Fruit fly (Drosophila melanogaster) whole organism, embryonic: ENCODE results near the gene Tmtc4.

Experiments used
- CG10462 ChIP-seq: fragments of 200-800 bp; sonication (Bioruptor generic); optimal IDR thresholded peaks from 2 replicates; lab custom pipeline; 2016; ENCODE audit warnings: missing biosample characterization, missing genetic modification characterization
- CG11085 ChIP-seq: fragments of 200-800 bp; sonication (Bioruptor generic); IDR thresholded peaks from 2 replicates; pipeline ENCODE4 v1.3.6; 2022; ENCODE audit warnings: missing biosample characterization, missing genetic modification characterization
- CG13624 ChIP-seq: fragments of 200-800 bp; sonication (Bioruptor generic); optimal IDR thresholded peaks from 2 replicates; lab custom pipeline; 2016; ENCODE audit warnings: missing biosample characterization, missing genetic modification characterization
- CG14710 ChIP-seq: fragments of 200-800 bp; sonication (Bioruptor generic); optimal IDR thresholded peaks from 3 replicates; lab custom pipeline; 2019; ENCODE audit warnings: missing biosample characterization, mild to moderate bottlenecking, missing genetic modification characterization, moderate library complexity
- CG15514 ChIP-seq: fragments of 200-800 bp; sonication (Bioruptor generic); optimal IDR thresholded peaks from 3 replicates; lab custom pipeline; 2017; ENCODE audit warnings: missing biosample characterization, missing genetic modification characterization, mild to moderate bottlenecking, moderate library complexity, missing genetic modification reagents
- CG17568 ChIP-seq: fragments of 200-800 bp; sonication (Bioruptor generic); optimal IDR thresholded peaks from 2 replicates; lab custom pipeline; 2018; ENCODE audit warnings: missing biosample characterization, mild to moderate bottlenecking, missing genetic modification characterization, moderate library complexity
- CG1792 ChIP-seq: fragments of 200-800 bp; sonication (Bioruptor generic); optimal IDR thresholded peaks from 2 replicates; lab custom pipeline; 2016; ENCODE audit warnings: missing biosample characterization, missing genetic modification characterization
- CG18599 ChIP-seq: fragments of 200-800 bp; sonication (Bioruptor generic); optimal IDR thresholded peaks from 3 replicates; lab custom pipeline; 2017; ENCODE audit warnings: missing biosample characterization, missing genetic modification characterization, mild to moderate bottlenecking, moderate library complexity, missing genetic modification reagents
- CG18619 ChIP-seq: fragments of 200-800 bp; sonication (Bioruptor generic); optimal IDR thresholded peaks from 3 replicates; lab custom pipeline; 2017; ENCODE audit warnings: missing biosample characterization, mild to moderate bottlenecking, missing genetic modification characterization
- CG2199 ChIP-seq: fragments of 200-800 bp; sonication (Bioruptor generic); IDR thresholded peaks from 3 replicates; pipeline ENCODE4 v1.3.6; 2022; ENCODE audit warnings: missing biosample characterization, missing genetic modification characterization
- CG30020 ChIP-seq: fragments of 200-800 bp; optimal IDR thresholded peaks from 2 replicates; lab custom pipeline; 2019; ENCODE audit warnings: missing biosample characterization, mild to moderate bottlenecking, missing genetic modification characterization, moderate library complexity
- CG3281 ChIP-seq: fragments of 200-800 bp; sonication (Bioruptor generic); optimal IDR thresholded peaks from 3 replicates; lab custom pipeline; 2017; ENCODE audit warnings: missing biosample characterization, mild to moderate bottlenecking, missing genetic modification characterization
- CG34422 ChIP-seq: fragments of 200-800 bp; sonication (Bioruptor generic); IDR thresholded peaks from 3 replicates; pipeline ENCODE4 v1.3.6; 2022; ENCODE audit warnings: missing biosample characterization, missing genetic modification characterization
- CG4404 ChIP-seq: fragments of 200-800 bp; sonication (Bioruptor generic); IDR thresholded peaks from 2 replicates; pipeline ENCODE4 v1.3.6; 2022; ENCODE audit warnings: missing biosample characterization, missing genetic modification characterization
- CG4820 ChIP-seq: fragments of 200-800 bp; sonication (Bioruptor generic); optimal IDR thresholded peaks from 3 replicates; lab custom pipeline; 2016; ENCODE audit warnings: missing biosample characterization, missing genetic modification characterization
- CG4854 ChIP-seq: fragments of 200-800 bp; sonication (Bioruptor generic); optimal IDR thresholded peaks from 2 replicates; lab custom pipeline; 2016; ENCODE audit warnings: missing biosample characterization, missing genetic modification characterization, inconsistent platforms
- CG7271 ChIP-seq: fragments of 200-800 bp; sonication (Bioruptor generic); optimal IDR thresholded peaks from 2 replicates; lab custom pipeline; 2018; ENCODE audit warnings: missing biosample characterization, mild to moderate bottlenecking, missing genetic modification characterization, moderate library complexity
- CG7556 ChIP-seq: fragments of 200-800 bp; sonication (Bioruptor generic); optimal IDR thresholded peaks from 2 replicates; lab custom pipeline; 2017; ENCODE audit warnings: missing biosample characterization, mild to moderate bottlenecking, missing genetic modification characterization
- CG9609 ChIP-seq: fragments of 200-800 bp; sonication (Bioruptor generic); optimal IDR thresholded peaks from 3 replicates; lab custom pipeline; 2016; ENCODE audit warnings: missing biosample characterization, missing genetic modification characterization
- CG9727 ChIP-seq: fragments of 200-800 bp; sonication (Bioruptor generic); optimal IDR thresholded peaks from 3 replicates; lab custom pipeline; 2017; ENCODE audit warnings: missing biosample characterization, mild to moderate bottlenecking, missing genetic modification characterization
- CoRest ChIP-seq: fragments of 200-800 bp; sonication (Bioruptor generic); optimal IDR thresholded peaks from 3 replicates; lab custom pipeline; 2018; ENCODE audit warnings: missing biosample characterization, mild to moderate bottlenecking, missing genetic modification characterization, moderate library complexity
- Dek ChIP-seq: fragments of 200-800 bp; sonication (Bioruptor generic); optimal IDR thresholded peaks from 3 replicates; lab custom pipeline; 2019; ENCODE audit warnings: missing biosample characterization, mild to moderate bottlenecking, missing genetic modification characterization, moderate library complexity
- Fer2 ChIP-seq: fragments of 200-800 bp; sonication (Bioruptor generic); optimal IDR thresholded peaks from 2 replicates; lab custom pipeline; 2018; ENCODE audit warnings: missing biosample characterization, mild to moderate bottlenecking, missing genetic modification characterization, moderate library complexity
- Gsc ChIP-seq: fragments of 200-800 bp; sonication (Bioruptor generic); IDR thresholded peaks from 2 replicates; pipeline ENCODE4 v1.3.6; 2022; ENCODE audit warnings: missing biosample characterization, missing genetic modification characterization
- Gug ChIP-seq: fragments of 200-800 bp; sonication (Bioruptor generic); IDR thresholded peaks from 4 replicates; pipeline ENCODE4 v1.3.6; 2022; ENCODE audit warnings: missing biosample characterization, missing genetic modification characterization
- Med ChIP-seq: fragments of 200-800 bp; sonication (Bioruptor generic); peaks from one replicate; lab custom pipeline; 2016; ENCODE audit warnings: missing biosample characterization, missing genetic modification characterization, mild to moderate bottlenecking, inconsistent platforms, moderate library complexity
- Mes4 ChIP-seq: fragments of 200-800 bp; sonication (Bioruptor generic); optimal IDR thresholded peaks from 2 replicates; lab custom pipeline; 2016; ENCODE audit warnings: missing biosample characterization, missing genetic modification characterization
- Pdp1 ChIP-seq, 2 experiments: fragments of 200-800 bp; sonication (Bioruptor generic); optimal IDR thresholded peaks; 3 replicates each; lab custom pipeline; 2016; ENCODE audit warnings: missing biosample characterization in 2 of 2, missing genetic modification characterization in 2 of 2, mild to moderate bottlenecking in 1 of 2, moderate library complexity in 1 of 2
- ab ChIP-seq: fragments of 200-800 bp; sonication (Bioruptor generic); optimal IDR thresholded peaks from 2 replicates; lab custom pipeline; 2016; ENCODE audit warnings: missing biosample characterization, missing genetic modification characterization
- chm ChIP-seq: fragments of 200-800 bp; sonication (Bioruptor generic); IDR thresholded peaks from 2 replicates; pipeline ENCODE4 v1.3.6; 2022; ENCODE audit warnings: missing biosample characterization, missing genetic modification characterization
- ci ChIP-seq: fragments of 200-800 bp; sonication (Bioruptor generic); IDR thresholded peaks from 3 replicates; pipeline ENCODE4 v1.3.6; 2022; ENCODE audit warnings: missing biosample characterization, missing genetic modification characterization
- disco-r ChIP-seq: fragments of 200-800 bp; sonication (Bioruptor generic); optimal IDR thresholded peaks from 2 replicates; lab custom pipeline; 2016; ENCODE audit warnings: missing biosample characterization, missing genetic modification characterization
- emc ChIP-seq: fragments of 200-800 bp; sonication (Bioruptor generic); optimal IDR thresholded peaks from 2 replicates; lab custom pipeline; 2016; ENCODE audit warnings: missing biosample characterization, missing genetic modification characterization
- fd3F ChIP-seq: fragments of 200-800 bp; sonication (Bioruptor generic); optimal IDR thresholded peaks from 2 replicates; lab custom pipeline; 2018; ENCODE audit warnings: missing biosample characterization, mild to moderate bottlenecking, missing genetic modification characterization, moderate library complexity
- ftz-f1 ChIP-seq: fragments of 200-800 bp; sonication (Bioruptor generic); optimal IDR thresholded peaks from 2 replicates; lab custom pipeline; 2016; ENCODE audit warnings: missing biosample characterization, missing genetic modification characterization
- gce ChIP-seq: fragments of 200-800 bp; sonication (Bioruptor generic); IDR thresholded peaks from 3 replicates; pipeline ENCODE4 v1.3.6; 2022; ENCODE audit warnings: missing biosample characterization, missing genetic modification characterization
- grn ChIP-seq: fragments of 200-800 bp; sonication (Bioruptor generic); optimal IDR thresholded peaks from 3 replicates; lab custom pipeline; 2017; ENCODE audit warnings: missing biosample characterization, missing genetic modification characterization
- gsb-n ChIP-seq: fragments of 200-800 bp; sonication (Bioruptor generic); optimal IDR thresholded peaks from 3 replicates; lab custom pipeline; 2018; ENCODE audit warnings: missing biosample characterization, mild to moderate bottlenecking, missing genetic modification characterization
- h ChIP-seq: fragments of >200 bp; optimal IDR thresholded peaks from 2 replicates; lab custom pipeline; 2017
- kay ChIP-seq: fragments of 200-800 bp; sonication (Bioruptor generic); optimal IDR thresholded peaks from 2 replicates; lab custom pipeline; 2016; ENCODE audit warnings: missing biosample characterization, missing genetic modification characterization
- lov ChIP-seq, 2 experiments: fragments of 200-800 bp in 1 of 2; fragments of >200 bp in 1 of 2; sonication (Bioruptor generic) in 1 of 2; IDR thresholded peaks in 1 of 2; optimal IDR thresholded peaks in 1 of 2; 2 replicates in 1 of 2; 3 replicates in 1 of 2; pipeline versions ENCODE4 v1.3.6 to Lab custom; 2017 to 2022; ENCODE audit warnings: missing biosample characterization in 1 of 2, missing genetic modification characterization in 1 of 2
- pfk ChIP-seq: fragments of 200-800 bp; sonication (Bioruptor generic); optimal IDR thresholded peaks from 2 replicates; lab custom pipeline; 2018; ENCODE audit warnings: missing biosample characterization, mild to moderate bottlenecking, missing genetic modification characterization, moderate library complexity
- phol ChIP-seq: fragments of 200-800 bp; sonication (Bioruptor generic); optimal IDR thresholded peaks from 3 replicates; lab custom pipeline; 2018; ENCODE audit warnings: missing biosample characterization, mild to moderate bottlenecking, missing genetic modification characterization, moderate library complexity
- pum ChIP-seq: fragments of 200-800 bp; sonication (Bioruptor generic); optimal IDR thresholded peaks from 2 replicates; lab custom pipeline; 2016; ENCODE audit warnings: missing biosample characterization, missing genetic modification characterization
- sens ChIP-seq: fragments of 200-800 bp; sonication (Bioruptor generic); peaks from one replicate; lab custom pipeline; 2016; ENCODE audit warnings: missing biosample characterization, missing genetic modification characterization
- sisA ChIP-seq: fragments of 200-800 bp; sonication (Bioruptor generic); IDR thresholded peaks from 2 replicates; pipeline ENCODE4 v1.3.6; 2022; ENCODE audit warnings: missing biosample characterization, missing genetic modification characterization
- slou ChIP-seq: fragments of 200-800 bp; sonication (Bioruptor generic); optimal IDR thresholded peaks from 3 replicates; lab custom pipeline; 2016; ENCODE audit warnings: missing biosample characterization, missing genetic modification characterization
- slp2 ChIP-seq: fragments of 200-800 bp; sonication (Bioruptor generic); optimal IDR thresholded peaks from 2 replicates; lab custom pipeline; 2016; ENCODE audit warnings: missing biosample characterization, missing genetic modification characterization
- sna ChIP-seq: fragments of 200-800 bp; sonication (Bioruptor generic); IDR thresholded peaks from 2 replicates; pipeline ENCODE4 v1.3.6; 2022; ENCODE audit warnings: missing biosample characterization, missing genetic modification characterization; ENCODE audit not compliant: partially characterized antibody
- trh ChIP-seq: fragments of 200-800 bp; sonication (Bioruptor generic); optimal IDR thresholded peaks from 2 replicates; lab custom pipeline; 2016; ENCODE audit warnings: missing biosample characterization, missing genetic modification characterization
- wek ChIP-seq: fragments of 200-800 bp; sonication (Bioruptor generic); optimal IDR thresholded peaks from 3 replicates; lab custom pipeline; 2018; ENCODE audit warnings: missing biosample characterization, mild to moderate bottlenecking, missing genetic modification characterization, moderate library complexity

Gene Tmtc4

dm6 chr3R:15332994-15333393, 18.0 kb upstream of the Tmtc4 start, which contains the start of the genes Fkbp39 and Cyfip (continued):
- TF ChIP-seq slp2 (GFP tag; lab: Kevin White, UChicago) (no peak), sens (peak; percentile 91), fd3F (GFP tag; lab: Kevin White, UChicago) (no peak), Mes4 (peak; percentile 52), CG11085 (GFP tag; lab: Robert Waterston, UW) (no peak), wek (GFP tag; lab: Kevin White, UChicago) (no peak), slou (GFP tag; lab: Kevin White, UChicago) (peak; percentile 20), CG18599 (GFP tag; lab: Kevin White, UChicago) (no peak), ci (GFP tag; lab: Robert Waterston, UW) (peak; percentile 67; the same call in 2 of the 3 replicates), emc (no peak), CoRest (tag; lab: Kevin White, UChicago) (peak; percentile 13), CG13624 (GFP tag; lab: Kevin White, UChicago) (peak; percentile 91), trh (no peak), kay (GFP tag; lab: Kevin White, UChicago) (no peak), CG10462 (GFP tag; lab: Kevin White, UChicago) (no peak), pfk (peak; percentile 15), grn (GFP tag; lab: Kevin White, UChicago) (no peak), Med (GFP tag; lab: Kevin White, UChicago) (peak; percentile 98), ab (GFP tag; lab: Kevin White, UChicago) (no peak), CG18619 (GFP tag; lab: Kevin White, UChicago) (peak; percentile 45), CG9609 (GFP tag; lab: Kevin White, UChicago) (peak; percentile 44), CG7271 (tag; lab: Kevin White, UChicago) (no peak), sna (GFP tag; lab: Robert Waterston, UW) (peak; percentile 54; the same call in 1 of the 2 replicates), h (no peak), CG17568 (GFP tag; lab: Kevin White, UChicago) (no peak), CG4854 (GFP tag; lab: Kevin White, UChicago) (peak; percentile 30), Gug (peak; percentile 38; the same call in 1 of the 4 replicates), Dek (tag; lab: Kevin White, UChicago) (peak; percentile 30), chm (no peak), Gsc (GFP tag; lab: Robert Waterston, UW) (no peak), Pdp1 (GFP tag; optimal IDR thresholded peaks at IDR 0.05; lab: Kevin White, UChicago) (peak; percentile 30 to 90), sisA (GFP tag; lab: Robert Waterston, UW) (no peak; the same call in 1 of the 2 replicates), lov (optimal IDR thresholded peaks at IDR 0.05; lab: Kevin White, UChicago) (no peak), lov (GFP tag; IDR thresholded peaks at IDR 0.05; lab: Robert Waterston, UW) (no peak), CG9727 (GFP tag; lab: Kevin White, UChicago) (peak; percentile 2), CG30020 (tag; lab: Kevin White, UChicago) (peak; percentile 40), CG14710 (peak; percentile 75), gce (GFP tag; lab: Robert Waterston, UW) (no peak), CG34422 (GFP tag; lab: Robert Waterston, UW) (peak; percentile 94), phol (tag; lab: Kevin White, UChicago) (peak; percentile 83), CG4820 (GFP tag; lab: Kevin White, UChicago) (no peak), disco-r (GFP tag; lab: Kevin White, UChicago) (no peak), pum (peak; percentile 32), CG15514 (GFP tag; lab: Kevin White, UChicago) (peak; percentile 97), CG2199 (no peak), ftz-f1 (peak; percentile 73), CG3281 (GFP tag; lab: Kevin White, UChicago) (no peak), Fer2 (tag; lab: Kevin White, UChicago) (no peak), gsb-n (tag; lab: Kevin White, UChicago) (no peak), CG7556 (peak; percentile 7), CG1792 (peak; percentile 22), CG4404 (GFP tag; lab: Robert Waterston, UW) (no peak)
